Fruit fly (Drosophila melanogaster): ENCODE data around the gene CG42590.
A peak's percentile ranks its signal among the peaks of the same experiment; 100 is the strongest.

Gene CG42590

DNA sequence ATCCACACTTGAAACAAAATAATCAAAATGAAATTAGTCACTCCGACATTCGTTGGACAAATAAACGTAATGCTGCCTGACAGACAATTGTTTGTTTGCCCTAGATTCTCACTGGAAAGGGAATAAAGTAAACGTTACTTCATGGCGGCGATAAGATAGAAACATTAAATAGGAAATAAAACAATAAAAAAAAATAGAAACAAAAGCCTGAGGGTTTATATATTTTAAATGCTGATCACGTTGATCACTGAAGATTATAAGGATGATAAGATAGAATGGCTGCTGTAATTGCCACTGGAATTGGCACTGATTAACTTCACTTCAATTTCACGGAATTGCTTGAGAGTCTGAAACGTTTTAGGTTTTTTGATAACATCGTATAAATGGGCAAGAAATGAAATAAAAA lies 50.4 kb downstream of the CG42590 start (continued):
- TF ChIP-seq pita (GFP tag; optimal IDR thresholded peaks at IDR 0.05) = no peak
- TF ChIP-seq gt (GFP tag; IDR thresholded peaks at IDR 0.05) = no peak
- peak; percentile 40 for TF ChIP-seq CG11504 (tag; optimal IDR thresholded peaks at IDR 0.05)
- no peak for TF ChIP-seq Six4 (GFP tag; optimal IDR thresholded peaks at IDR 0.05)
- peak; percentile 66 for TF ChIP-seq ATbp (GFP tag; optimal IDR thresholded peaks at IDR 0.05)
- no peak for TF ChIP-seq dpn (GFP tag; optimal IDR thresholded peaks at IDR 0.05)
- TF ChIP-seq ind (GFP tag; optimal IDR thresholded peaks at IDR 0.05) = no peak
- no peak for TF ChIP-seq CG12104 (GFP tag; optimal IDR thresholded peaks at IDR 0.05)
- TF ChIP-seq CG11456 (GFP tag; IDR thresholded peaks at IDR 0.05) = no peak
- TF ChIP-seq nmo (GFP tag; optimal IDR thresholded peaks at IDR 0.05) = no peak
- no peak for TF ChIP-seq MBD-R2 (GFP tag; IDR thresholded peaks at IDR 0.05)
- TF ChIP-seq CG14710 (tag; optimal IDR thresholded peaks at IDR 0.05) = peak; percentile 1
- no peak for TF ChIP-seq Nf-YC (tag; optimal IDR thresholded peaks at IDR 0.05)
- peak; percentile 31 for TF ChIP-seq kni (GFP tag; optimal IDR thresholded peaks at IDR 0.05)
- TF ChIP-seq CG32772 (GFP tag; IDR thresholded peaks at IDR 0.05) = no peak
- no peak for TF ChIP-seq CG9437 (GFP tag; optimal IDR thresholded peaks at IDR 0.05)
- peak; percentile 33 for TF ChIP-seq Fer1 (GFP tag; optimal IDR thresholded peaks at IDR 0.05)
- no peak for TF ChIP-seq tio (GFP tag; optimal IDR thresholded peaks at IDR 0.05)
- TF ChIP-seq peb (GFP tag; IDR thresholded peaks at IDR 0.05) = no peak
- no peak for TF ChIP-seq CG8478 (optimal IDR thresholded peaks at IDR 0.05)
- no peak for TF ChIP-seq cas (GFP tag; IDR thresholded peaks at IDR 0.05)
- no peak for TF ChIP-seq bab2 (GFP tag; optimal IDR thresholded peaks at IDR 0.05)
- TF ChIP-seq cg (GFP tag; optimal IDR thresholded peaks at IDR 0.05) = no peak
- TF ChIP-seq CG32767 (GFP tag; IDR thresholded peaks at IDR 0.05) = no peak
- TF ChIP-seq Dek (tag; optimal IDR thresholded peaks at IDR 0.05) = peak; percentile 19
- no peak for TF ChIP-seq Jarid2 (GFP tag; optimal IDR thresholded peaks at IDR 0.05)
- peak; percentile 41 for TF ChIP-seq CG2202 (tag; optimal IDR thresholded peaks at IDR 0.05)
- TF ChIP-seq br (optimal IDR thresholded peaks at IDR 0.05) = no peak
- TF ChIP-seq lola (GFP tag; optimal IDR thresholded peaks at IDR 0.05) = peak in 1 of 3 experiments; percentile 14
- TF ChIP-seq CG3407 (GFP tag; optimal IDR thresholded peaks at IDR 0.05) = peak; percentile 32
- TF ChIP-seq sc (optimal IDR thresholded peaks at IDR 0.05) = no peak
- TF ChIP-seq sc (GFP tag; optimal IDR thresholded peaks at IDR 0.05) = peak; percentile 14
- TF ChIP-seq CG12071 (GFP tag; optimal IDR thresholded peaks at IDR 0.05) = peak; percentile 42
- TF ChIP-seq CG9727 (GFP tag; optimal IDR thresholded peaks at IDR 0.05) = no peak
- peak; percentile 14 for TF ChIP-seq CG12236 (GFP tag; optimal IDR thresholded peaks at IDR 0.05)
- no peak for TF ChIP-seq NFAT (GFP tag; IDR thresholded peaks at IDR 0.05)
- no peak for TF ChIP-seq CG1832 (GFP tag; optimal IDR thresholded peaks at IDR 0.05)
- no peak for TF ChIP-seq CG10979 (tag; optimal IDR thresholded peaks at IDR 0.05)
- peak; percentile 45 for TF ChIP-seq gsb-n (tag; optimal IDR thresholded peaks at IDR 0.05)
- TF ChIP-seq crol (GFP tag; IDR thresholded peaks at IDR 0.05) = no peak
- TF ChIP-seq NK7.1 (GFP tag; optimal IDR thresholded peaks at IDR 0.05) = no peak
- no peak for TF ChIP-seq CG15011 (GFP tag; optimal IDR thresholded peaks at IDR 0.05)
- no peak for TF ChIP-seq prd (optimal IDR thresholded peaks at IDR 0.05)
- TF ChIP-seq prd (GFP tag; IDR thresholded peaks at IDR 0.05) = no peak
- TF ChIP-seq CG4328 (GFP tag; optimal IDR thresholded peaks at IDR 0.05) = no peak
- TF ChIP-seq unpg (GFP tag; optimal IDR thresholded peaks at IDR 0.05) = peak; percentile 39
- no peak for TF ChIP-seq sob (GFP tag; IDR thresholded peaks at IDR 0.05)
- no peak for TF ChIP-seq shn (GFP tag; optimal IDR thresholded peaks at IDR 0.05)
- no peak for TF ChIP-seq emc (GFP tag; optimal IDR thresholded peaks at IDR 0.05)
- TF ChIP-seq Adf1 (GFP tag; IDR thresholded peaks at IDR 0.05) = no peak
- no peak for TF ChIP-seq Trl (optimal IDR thresholded peaks at IDR 0.05)
- TF ChIP-seq Trl (GFP tag; optimal IDR thresholded peaks at IDR 0.05) = no peak
- TF ChIP-seq Camta (GFP tag; optimal IDR thresholded peaks at IDR 0.05) = no peak
- no peak for TF ChIP-seq seq (GFP tag; IDR thresholded peaks at IDR 0.05)

All from whole organism, embryonic.